Fruit fly (Drosophila melanogaster): ENCODE data around the gene CG4686.

CG4686 gene

DNA sequence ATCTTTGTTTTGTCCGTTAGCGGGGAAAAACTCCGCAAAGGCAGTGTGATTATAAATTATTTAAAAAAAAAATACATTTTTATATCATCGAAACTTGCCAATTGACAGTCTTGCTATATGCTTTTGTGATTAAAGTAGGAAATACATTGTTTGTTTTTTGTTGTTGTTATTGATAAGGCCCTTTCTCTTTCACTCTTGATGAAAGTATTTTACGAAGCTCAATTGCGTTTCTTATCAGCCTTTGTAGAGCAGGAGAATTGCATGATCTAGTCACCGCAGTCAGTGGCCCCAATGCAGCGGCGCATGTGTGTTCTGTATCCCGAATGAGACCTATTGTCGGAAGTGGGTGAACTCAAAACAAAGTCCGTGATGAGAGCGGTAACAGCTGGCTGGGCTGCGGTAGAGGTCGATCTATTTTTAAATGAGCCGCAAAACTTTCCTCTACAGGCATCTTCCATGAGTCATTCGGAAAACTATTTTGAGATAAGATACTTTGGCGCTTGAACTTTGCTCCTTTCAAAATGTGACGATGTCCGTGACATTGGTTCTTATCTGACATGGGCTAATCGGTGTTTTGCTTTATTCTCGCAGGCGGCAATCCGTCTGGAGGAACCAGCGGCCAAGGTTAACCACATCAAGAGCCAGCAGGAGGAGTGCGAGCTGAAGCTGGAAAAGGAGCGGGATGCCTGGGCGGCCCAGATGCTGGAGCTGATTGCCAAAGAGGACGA is 46.2 kb downstream of the CG4686 start (continued):
- TF ChIP-seq exex (tag; optimal IDR thresholded peaks at IDR 0.05) (peak; percentile 15), CG6854 (GFP tag; optimal IDR thresholded peaks at IDR 0.05) (no peak), onecut (GFP tag; IDR thresholded peaks at IDR 0.05) (no peak), ATbp (GFP tag; optimal IDR thresholded peaks at IDR 0.05) (peak; percentile 19), yki (optimal IDR thresholded peaks at IDR 0.05) (no peak), CG1603 (tag; optimal IDR thresholded peaks at IDR 0.05) (no peak), gem (tag; optimal IDR thresholded peaks at IDR 0.05) (no peak), esg (GFP tag; conservative IDR thresholded peaks at IDR 0.05) (no peak), Nf-YB (GFP tag; optimal IDR thresholded peaks at IDR 0.05) (no peak)

DNA sequence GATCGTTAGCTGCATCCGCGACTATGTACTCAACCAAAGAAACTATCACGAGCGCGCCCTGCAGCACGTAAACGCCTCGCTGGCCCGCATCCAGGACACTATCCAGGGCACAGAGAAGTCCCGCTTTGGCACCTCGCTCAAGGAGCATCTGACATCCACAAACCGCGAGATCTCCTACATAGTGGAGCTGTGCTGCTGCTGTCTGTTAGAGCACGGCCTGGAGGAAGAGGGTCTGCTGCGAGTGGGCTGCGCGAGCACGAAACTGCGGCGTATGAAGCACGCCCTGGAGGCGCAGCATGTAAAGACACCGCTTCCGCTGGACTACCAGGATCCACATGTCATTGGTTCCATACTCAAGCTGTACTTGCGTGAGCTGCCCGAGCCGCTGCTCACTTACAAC is 46.7 kb downstream of the CG4686 start:
- TF ChIP-seq Ets65A (GFP tag) = peak; percentile 91
- TF ChIP-seq Trl (optimal IDR thresholded peaks at IDR 0.05) = no peak
- TF ChIP-seq Trl (GFP tag; optimal IDR thresholded peaks at IDR 0.05) = no peak
- peak; percentile 69 for TF ChIP-seq Med (GFP tag)

- TF ChIP-seq Oaz (GFP tag; IDR thresholded peaks at IDR 0.05) = no peak
- peak; percentile 57 for TF ChIP-seq Ets65A (GFP tag)
- TF ChIP-seq schlank (tag; optimal IDR thresholded peaks at IDR 0.05) = no peak
These were observed 51.0 kb downstream of the CG4686 start, which contains the start of the genes Xport-A and Xport-B for dm6 chr3R:19915312-19915711. Xport-A (minus strand) TSS chr3R:19915412. Xport-B (minus strand) TSS chr3R:19915412.

Measured in whole organism, embryonic.